Fruit fly (Drosophila melanogaster): Measurements from ENCODE around the gene CG15465.

The CG15465 gene

dm6 chrX:5075842-5076413, 9.6 kb upstream of the CG15465 start (continued):
- TF ChIP-seq hbn (GFP tag; IDR thresholded peaks at IDR 0.05; ENCODE audit: partially characterized antibody) (no peak), Drgx (GFP tag; IDR thresholded peaks at IDR 0.05) (no peak), onecut (GFP tag; IDR thresholded peaks at IDR 0.05) (no peak), jumu (GFP tag; optimal IDR thresholded peaks at IDR 0.05) (no peak), Oli (tag; optimal IDR thresholded peaks at IDR 0.05) (no peak)

DNA sequence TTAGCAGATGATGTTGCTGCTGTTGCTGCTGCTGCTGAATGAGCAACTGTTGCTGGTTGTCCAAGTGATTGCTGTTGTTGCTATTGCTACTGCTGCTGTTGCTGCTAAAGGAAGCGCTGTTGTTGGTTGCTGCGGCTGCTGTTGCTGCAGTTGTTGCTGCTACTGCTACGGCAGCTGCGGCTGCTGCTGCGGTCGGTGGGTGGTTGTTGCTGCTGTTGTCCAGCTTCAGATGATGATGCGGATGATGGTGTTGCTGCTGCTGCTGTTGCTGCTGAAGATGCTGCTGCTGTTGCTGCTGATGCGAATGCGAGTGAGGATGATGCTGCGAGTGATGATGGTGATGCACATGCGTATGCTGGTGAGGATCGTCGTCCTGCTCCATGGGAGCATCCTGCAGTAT, 5.0 kb upstream of the CG15465 start:
- TF ChIP-seq aop (GFP tag; IDR thresholded peaks at IDR 0.05) (no peak), toy (GFP tag; IDR thresholded peaks at IDR 0.05) (no peak), Rfx (GFP tag; IDR thresholded peaks at IDR 0.05) (no peak), CG34224 (GFP tag; IDR thresholded peaks at IDR 0.05; ENCODE audit: partially characterized antibody) (no peak), jigr1 (GFP tag; IDR thresholded peaks at IDR 0.05) (no peak), CG4404 (GFP tag; IDR thresholded peaks at IDR 0.05) (no peak), fd96Cb (tag; optimal IDR thresholded peaks at IDR 0.05) (no peak), CG15011 (GFP tag; optimal IDR thresholded peaks at IDR 0.05) (no peak), sug (tag; optimal IDR thresholded peaks at IDR 0.05) (no peak), kni (GFP tag; optimal IDR thresholded peaks at IDR 0.05) (no peak), lola (GFP tag; optimal IDR thresholded peaks at IDR 0.05) (no peak), Sry-β (GFP tag; optimal IDR thresholded peaks at IDR 0.05) (no peak), cas (GFP tag; IDR thresholded peaks at IDR 0.05) (no peak), gsb (GFP tag; IDR thresholded peaks at IDR 0.05) (no peak), CG3281 (GFP tag; optimal IDR thresholded peaks at IDR 0.05) (no peak), dimm (GFP tag; IDR thresholded peaks at IDR 0.05) (no peak), ind (GFP tag; optimal IDR thresholded peaks at IDR 0.05) (no peak), Awh (GFP tag; IDR thresholded peaks at IDR 0.05) (no peak)

DNA sequence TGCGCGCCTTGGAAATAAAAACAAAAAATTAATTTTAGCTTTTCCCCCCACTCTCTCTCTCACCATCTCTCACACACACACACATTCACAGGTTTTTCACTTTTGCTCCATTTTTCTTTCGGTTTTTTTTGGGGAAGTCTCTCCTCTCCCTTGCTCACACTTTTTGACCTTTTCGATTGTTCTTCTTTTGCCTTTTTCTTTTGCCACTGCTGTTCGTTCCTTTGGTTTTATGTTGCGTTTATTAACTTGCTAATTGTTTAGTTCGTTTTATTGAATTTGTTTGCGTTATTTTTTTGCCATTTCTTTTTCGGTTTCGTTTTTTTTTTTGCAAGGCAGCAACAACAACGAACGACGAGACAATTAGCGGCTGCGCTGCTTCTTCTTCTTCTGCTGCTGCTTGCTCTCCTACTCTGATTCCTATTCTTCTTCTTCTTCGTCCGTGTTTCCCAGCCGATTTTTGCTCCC, 3.2 kb upstream of the CG15465 start:
- TF ChIP-seq CG3407 (GFP tag; optimal IDR thresholded peaks at IDR 0.05) (no peak), NC2β (GFP tag; optimal IDR thresholded peaks at IDR 0.05) (no peak), Drgx (GFP tag; IDR thresholded peaks at IDR 0.05) (peak; percentile 58; the same call in 1 of the 2 replicates), inv (GFP tag; IDR thresholded peaks at IDR 0.05; ENCODE audit: partially characterized antibody) (no peak), tll (GFP tag; optimal IDR thresholded peaks at IDR 0.05) (no peak), seq (GFP tag; IDR thresholded peaks at IDR 0.05) (no peak), pb (GFP tag; optimal IDR thresholded peaks at IDR 0.05) (no peak), crol (GFP tag; IDR thresholded peaks at IDR 0.05) (peak; percentile 60), vvl (GFP tag; IDR thresholded peaks at IDR 0.05) (no peak), nom (GFP tag; optimal IDR thresholded peaks at IDR 0.05) (peak; percentile 87), yki (optimal IDR thresholded peaks at IDR 0.05) (no peak), Trl (optimal IDR thresholded peaks at IDR 0.05) (peak; percentile 34 to 76), Trl (GFP tag; optimal IDR thresholded peaks at IDR 0.05) (no peak), nerfin-1 (tag; optimal IDR thresholded peaks at IDR 0.05) (no peak), CG12155 (GFP tag; optimal IDR thresholded peaks at IDR 0.05) (peak; percentile 71), CG7357 (GFP tag; IDR thresholded peaks at IDR 0.05) (no peak), sqz (GFP tag; optimal IDR thresholded peaks at IDR 0.05) (peak; percentile 58), CG31224 (GFP tag; IDR thresholded peaks at IDR 0.05) (no peak), CG4617 (GFP tag; optimal IDR thresholded peaks at IDR 0.05; ENCODE audit: borderline replicate concordance) (peak; percentile 38), CG16813 (GFP tag; IDR thresholded peaks at IDR 0.05; ENCODE audit: partially characterized antibody) (no peak), Side (GFP tag; optimal IDR thresholded peaks at IDR 0.05) (no peak), sisA (GFP tag; IDR thresholded peaks at IDR 0.05) (no peak), cg (GFP tag; optimal IDR thresholded peaks at IDR 0.05) (no peak), Hr51 (GFP tag; optimal IDR thresholded peaks at IDR 0.05) (no peak), pzg (GFP tag; optimal IDR thresholded peaks at IDR 0.05) (no peak), Gug (GFP tag; IDR thresholded peaks at IDR 0.05) (no peak), Hr78 (GFP tag; optimal IDR thresholded peaks at IDR 0.05) (peak in 1 of 2 experiments; percentile 38)
